Worm (Caenorhabditis elegans) whole organism, mixed stage, embryonic: ENCODE results near the gene F22E5.1.
"Not testable (repeated sequence)": the region's sequence is repeated elsewhere in the genome, so short reads cannot be mapped to it uniquely, and the experiment has no call there.

Source experiments
- bed-3 ChIP-seq: fragments of 200-800 bp; sonication (Bioruptor generic); optimal IDR thresholded peaks from 3 replicates; lab custom pipeline; 2018; ENCODE audit warnings: mild to moderate bottlenecking, missing genetic modification characterization, moderate library complexity, missing compliant biosample characterization
- blmp-1 ChIP-seq: fragments of 150-350 bp; optimal IDR thresholded peaks from 2 replicates; lab custom pipeline; 2014; ENCODE audit warnings: missing biosample characterization, missing genetic modification characterization
- ceh-39 ChIP-seq: fragments of 150-350 bp; optimal IDR thresholded peaks from 2 replicates; lab custom pipeline; 2014; ENCODE audit warnings: missing biosample characterization, missing genetic modification characterization
- ceh-43 ChIP-seq: fragments of 200-800 bp; sonication (Bioruptor generic); optimal IDR thresholded peaks from 2 replicates; lab custom pipeline; 2018; ENCODE audit warnings: mild to moderate bottlenecking, missing genetic modification characterization, moderate library complexity, missing compliant biosample characterization
- ces-1 ChIP-seq: fragments of 150-350 bp; optimal IDR thresholded peaks from 2 replicates; lab custom pipeline; 2014; ENCODE audit warnings: missing biosample characterization, missing genetic modification reagents, missing genetic modification characterization
- cnd-1 ChIP-seq: fragments of 200-800 bp; sonication (Bioruptor generic); optimal IDR thresholded peaks from 2 replicates; lab custom pipeline; 2018; ENCODE audit warnings: mild to moderate bottlenecking, missing genetic modification characterization, missing compliant biosample characterization
- drap-1 ChIP-seq: fragments of 200-800 bp; sonication (Bioruptor generic); optimal IDR thresholded peaks from 3 replicates; lab custom pipeline; 2018; ENCODE audit warnings: mild to moderate bottlenecking, missing genetic modification characterization, missing compliant biosample characterization
- elt-1 ChIP-seq: sonication (generic microtip); optimal IDR thresholded peaks from 2 replicates; lab custom pipeline; 2017; ENCODE audit warnings: missing genetic modification characterization, mild to moderate bottlenecking, missing compliant biosample characterization, antibody characterized with exemption, moderate library complexity, borderline replicate concordance; ENCODE audit not compliant: insufficient read depth
- elt-3 ChIP-seq: fragments of 150-350 bp; optimal IDR thresholded peaks from 2 replicates; lab custom pipeline; 2014; ENCODE audit warnings: missing biosample characterization, missing genetic modification characterization
- flh-1 ChIP-seq: fragments of 200-800 bp; sonication (Bioruptor generic); optimal IDR thresholded peaks from 2 replicates; lab custom pipeline; 2018; ENCODE audit warnings: mild to moderate bottlenecking, missing genetic modification characterization, moderate library complexity, missing compliant biosample characterization
- ham-2 ChIP-seq: fragments of 200-800 bp; sonication (Bioruptor generic); optimal IDR thresholded peaks from 2 replicates; lab custom pipeline; 2018; ENCODE audit warnings: mild to moderate bottlenecking, missing genetic modification characterization, missing compliant biosample characterization
- hlh-1 ChIP-seq: fragments of 150-350 bp; optimal IDR thresholded peaks from 2 replicates; lab custom pipeline; 2014; ENCODE audit warnings: missing biosample characterization, missing genetic modification reagents, missing genetic modification characterization
- lin-13 ChIP-seq: fragments of 150-350 bp; optimal IDR thresholded peaks from 2 replicates; lab custom pipeline; 2014; ENCODE audit warnings: missing biosample characterization, missing genetic modification characterization
- lin-32 ChIP-seq: fragments of 200-800 bp; sonication (Bioruptor generic); optimal IDR thresholded peaks from 2 replicates; lab custom pipeline; 2018; ENCODE audit warnings: mild to moderate bottlenecking, missing genetic modification characterization, missing compliant biosample characterization
- lsy-2 ChIP-seq: fragments of 150-350 bp; optimal IDR thresholded peaks from 2 replicates; lab custom pipeline; 2014; ENCODE audit warnings: missing biosample characterization, missing genetic modification characterization
- mab-5 ChIP-seq: fragments of 150-350 bp; optimal IDR thresholded peaks from 2 replicates; lab custom pipeline; 2014; ENCODE audit warnings: missing biosample characterization, missing genetic modification characterization
- mep-1 ChIP-seq: fragments of 150-350 bp; optimal IDR thresholded peaks from 2 replicates; lab custom pipeline; 2017; ENCODE audit warnings: missing biosample characterization, missing genetic modification reagents, missing genetic modification characterization, inconsistent platforms
- mls-2 ChIP-seq: sonication (generic microtip); optimal IDR thresholded peaks from 2 replicates; lab custom pipeline; 2016; ENCODE audit warnings: mild to moderate bottlenecking, missing genetic modification characterization, moderate library complexity, missing compliant biosample characterization
- nhr-12 ChIP-seq: fragments of 150-350 bp; optimal IDR thresholded peaks from 2 replicates; lab custom pipeline; 2014; ENCODE audit warnings: missing biosample characterization, missing genetic modification characterization
- nhr-2 ChIP-seq: fragments of 150-350 bp; optimal IDR thresholded peaks from 2 replicates; lab custom pipeline; 2014; ENCODE audit warnings: missing biosample characterization, missing genetic modification characterization
- nhr-237 ChIP-seq: fragments of 150-350 bp; optimal IDR thresholded peaks from 2 replicates; lab custom pipeline; 2014; ENCODE audit warnings: missing biosample characterization, missing genetic modification characterization
- nhr-28 ChIP-seq: fragments of 150-350 bp; optimal IDR thresholded peaks from 2 replicates; lab custom pipeline; 2014; ENCODE audit warnings: missing biosample characterization, missing genetic modification characterization
- pha-4 ChIP-seq: fragments of 150-350 bp; optimal IDR thresholded peaks from 2 replicates; lab custom pipeline; 2018; ENCODE audit warnings: missing biosample characterization, missing genetic modification reagents, missing genetic modification characterization
- snpc-4 ChIP-seq: fragments of 150-350 bp; optimal IDR thresholded peaks from 2 replicates; lab custom pipeline; 2014; ENCODE audit warnings: missing biosample characterization, missing genetic modification characterization
- sptf-1 ChIP-seq: sonication (generic microtip); optimal IDR thresholded peaks from 2 replicates; lab custom pipeline; 2017; ENCODE audit warnings: mild to moderate bottlenecking, missing genetic modification characterization, moderate library complexity, missing compliant biosample characterization
- tbx-8 ChIP-seq: fragments of 200-800 bp; sonication (Bioruptor generic); optimal IDR thresholded peaks from 2 replicates; lab custom pipeline; 2018; ENCODE audit warnings: mild to moderate bottlenecking, missing genetic modification characterization, moderate library complexity, missing compliant biosample characterization
- unc-120 ChIP-seq: sonication (generic microtip); optimal IDR thresholded peaks from 2 replicates; lab custom pipeline; 2017; ENCODE audit warnings: missing genetic modification characterization, missing compliant biosample characterization; ENCODE audit not compliant: poor library complexity, severe bottlenecking
- unc-39 ChIP-seq: fragments of 150-350 bp; optimal IDR thresholded peaks from 2 replicates; lab custom pipeline; 2014; ENCODE audit warnings: missing biosample characterization, missing genetic modification characterization
- unc-62 ChIP-seq: fragments of 150-350 bp; optimal IDR thresholded peaks from 2 replicates; lab custom pipeline; 2014; ENCODE audit warnings: missing biosample characterization, missing genetic modification reagents, missing genetic modification characterization
- zip-8 ChIP-seq: fragments of 150-350 bp; optimal IDR thresholded peaks from 2 replicates; lab custom pipeline; 2014; ENCODE audit warnings: missing biosample characterization, missing genetic modification characterization
- ztf-11 ChIP-seq: fragments of 150-350 bp; optimal IDR thresholded peaks from 2 replicates; lab custom pipeline; 2014; ENCODE audit warnings: missing biosample characterization, missing genetic modification characterization

The F22E5.1 gene

DNA sequence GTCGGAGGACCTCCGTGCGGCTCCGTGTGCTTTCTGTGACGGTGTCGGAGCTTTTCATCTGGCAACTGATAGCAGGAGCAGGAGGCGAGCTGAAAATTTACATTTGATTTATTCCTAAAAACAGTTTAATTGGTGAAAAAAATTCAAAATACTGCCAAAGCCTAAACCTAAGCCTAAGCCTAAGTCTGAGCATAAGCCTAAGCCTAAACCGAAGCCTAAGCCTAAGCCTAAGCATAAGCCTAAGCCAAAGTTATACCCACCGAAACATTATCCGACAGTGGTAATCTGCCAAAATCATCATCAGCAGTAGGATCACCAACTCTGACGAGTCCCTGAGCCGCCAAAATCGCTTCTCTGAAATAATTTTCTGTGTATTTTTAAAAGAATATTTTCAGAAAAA is 11.2 kb downstream of the F22E5.1 start:
- TF ChIP-seq mep-1: no peak
- TF ChIP-seq ceh-39: no peak
- TF ChIP-seq ceh-43 (GFP tag; lab: Kevin White, UChicago): no peak
- no peak for TF ChIP-seq flh-1
- no peak for TF ChIP-seq snpc-4 (tag; lab: Kevin White, UChicago)
- TF ChIP-seq tbx-8: no peak
- TF ChIP-seq lsy-2 (tag; lab: Kevin White, UChicago): no peak
- TF ChIP-seq nhr-237 (tag; lab: Kevin White, UChicago): no peak
- no peak for TF ChIP-seq hlh-1 (tag; lab: Kevin White, UChicago)
- no peak for TF ChIP-seq sptf-1 (tag; lab: Kevin White, UChicago)
- no peak for TF ChIP-seq unc-39 (tag; lab: Kevin White, UChicago)
- no peak for TF ChIP-seq cnd-1 (tag; lab: Kevin White, UChicago)
- no peak for TF ChIP-seq nhr-12
- no peak for TF ChIP-seq ham-2 (GFP tag; lab: Kevin White, UChicago)
- no peak for TF ChIP-seq blmp-1 (tag; lab: Kevin White, UChicago)

ce11 chrII:2686985-2687675 is 13.6 kb downstream of the F22E5.1 start, which contains the start of the genes sup-9 and nspf-1:
Gene sup-9 (minus strand): TSS chrII:2687027.
Gene nspf-1 (plus strand): TSS chrII:2687625.
- TF ChIP-seq nhr-12 (no peak), unc-120 (tag; lab: Kevin White, UChicago) (peak; percentile 48), ham-2 (GFP tag; lab: Kevin White, UChicago) (no peak), pha-4 (tag; lab: Kevin White, UChicago) (no peak), hlh-1 (tag; lab: Kevin White, UChicago) (peak; percentile 34), ces-1 (GFP tag; lab: Kevin White, UChicago) (peak; percentile 15), elt-3 (no peak), mls-2 (no peak), unc-62 (GFP tag; lab: Kevin White, UChicago) (peak; percentile 65), unc-39 (tag; lab: Kevin White, UChicago) (no peak)

ce11 chrII:2688616-2689015 is 15.0 kb downstream of the F22E5.1 start, which contains the start of gene nspf-2:
Gene nspf-2 (plus strand): TSS chrII:2688916.
- not testable (repeated sequence) for TF ChIP-seq lin-13, unc-120, ztf-11 (tag; lab: Kevin White, UChicago)
- TF ChIP-seq, all 35 proteins: peak for 0; not testable (repeated sequence) for 35

DNA sequence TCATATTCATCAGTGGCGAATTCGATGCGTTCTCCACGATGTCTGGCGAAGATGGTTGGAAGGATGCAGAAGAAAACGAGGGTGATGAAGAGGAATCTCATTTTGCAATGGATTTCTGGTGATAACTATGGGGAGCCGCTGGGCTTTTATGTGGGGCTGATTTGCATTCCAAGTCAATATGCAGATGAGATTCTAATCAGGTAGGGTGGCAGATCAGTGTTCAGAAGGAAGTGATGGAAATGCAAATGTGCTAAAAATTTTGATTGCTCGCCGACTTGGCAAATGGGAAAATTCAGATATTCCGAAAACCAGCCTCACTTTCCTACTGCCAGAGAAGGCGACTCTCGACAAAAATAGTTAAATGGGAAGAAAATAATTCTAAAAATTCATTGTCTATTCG is 16.5 kb downstream of the F22E5.1 start, which contains the start of gene nspf-3:
Gene nspf-3 (minus strand): TSS at position 101 of the 400 bp plus-strand sequence.
- TF ChIP-seq ceh-39 (no peak), unc-39 (tag; lab: Kevin White, UChicago) (no peak), nhr-2 (tag; lab: Kevin White, UChicago) (no peak), lin-13 (tag; lab: Kevin White, UChicago) (no peak), mab-5 (tag; lab: Kevin White, UChicago) (no peak), unc-120 (tag; lab: Kevin White, UChicago) (no peak), elt-1 (tag; lab: Kevin White, UChicago) (no peak), nhr-28 (tag; lab: Kevin White, UChicago) (no peak)

- TF ChIP-seq sptf-1 (tag; lab: Kevin White, UChicago) (no peak), bed-3 (GFP tag; lab: Kevin White, UChicago) (no peak), nhr-2 (tag; lab: Kevin White, UChicago) (no peak), mls-2 (no peak), lin-32 (GFP tag; lab: Kevin White, UChicago) (no peak), drap-1 (GFP tag; lab: Kevin White, UChicago) (no peak), zip-8 (tag; lab: Kevin White, UChicago) (no peak), flh-1 (no peak), ztf-11 (tag; lab: Kevin White, UChicago) (no peak), cnd-1 (tag; lab: Kevin White, UChicago) (no peak)
Measured at ce11 chrII:2692476-2692875, 18.9 kb downstream of the F22E5.1 start, which contains the start of gene set-11. Gene set-11 (minus strand): TSS chrII:2692576.
